Worm (Caenorhabditis elegans): ENCODE measurements around the gene F37C4.5.

- TF ChIP-seq nhr-11 (tag; optimal IDR thresholded peaks at IDR 0.05) (no peak), gei-8 (GFP tag; optimal IDR thresholded peaks at IDR 0.05) (no peak), egl-27 (tag; optimal IDR thresholded peaks at IDR 0.05) (no peak), skn-1 (tag; optimal IDR thresholded peaks at IDR 0.05) (no peak), ceh-82 (tag; optimal IDR thresholded peaks at IDR 0.05) (no peak), dpl-1 (GFP tag; optimal IDR thresholded peaks at IDR 0.05) (no peak), snpc-4 (tag; optimal IDR thresholded peaks at IDR 0.05) (no peak), F10B5.3 (tag; optimal IDR thresholded peaks at IDR 0.05) (no peak), hlh-30 (tag; optimal IDR thresholded peaks at IDR 0.05; ENCODE audit: insufficient read depth) (no peak)
These were observed 6.4 kb downstream of the F37C4.5 start, which contains the start of gene F37C4.4 for ce11 chrIV:3867252-3867651.

Data from whole organism, L4 larva.